Fruit fly (Drosophila melanogaster): Measurements from ENCODE around the gene CG32564.

- TF ChIP-seq Dll (optimal IDR thresholded peaks at IDR 0.05), result no peak
- no peak for TF ChIP-seq CG8478 (optimal IDR thresholded peaks at IDR 0.05)
- TF ChIP-seq usp (GFP tag; optimal IDR thresholded peaks at IDR 0.05), result no peak
- TF ChIP-seq pan (optimal IDR thresholded peaks at IDR 0.05), result no peak
Measured at dm6 chrX:17227462-17227861, 21.3 kb downstream of the CG32564 start.
